Fruit fly (Drosophila melanogaster) S2 (cell line): ENCODE data around the gene CG11699.

ENCODE experiments used
- CG8478 ChIP-seq: fragments of >200 bp; optimal IDR thresholded peaks from 2 replicates; lab custom pipeline; 2018
- CTCF ChIP-seq, 2 experiments: fragments of >200 bp; optimal IDR thresholded peaks; 2 replicates each; lab custom pipeline; 2018

Gene CG11699

DNA sequence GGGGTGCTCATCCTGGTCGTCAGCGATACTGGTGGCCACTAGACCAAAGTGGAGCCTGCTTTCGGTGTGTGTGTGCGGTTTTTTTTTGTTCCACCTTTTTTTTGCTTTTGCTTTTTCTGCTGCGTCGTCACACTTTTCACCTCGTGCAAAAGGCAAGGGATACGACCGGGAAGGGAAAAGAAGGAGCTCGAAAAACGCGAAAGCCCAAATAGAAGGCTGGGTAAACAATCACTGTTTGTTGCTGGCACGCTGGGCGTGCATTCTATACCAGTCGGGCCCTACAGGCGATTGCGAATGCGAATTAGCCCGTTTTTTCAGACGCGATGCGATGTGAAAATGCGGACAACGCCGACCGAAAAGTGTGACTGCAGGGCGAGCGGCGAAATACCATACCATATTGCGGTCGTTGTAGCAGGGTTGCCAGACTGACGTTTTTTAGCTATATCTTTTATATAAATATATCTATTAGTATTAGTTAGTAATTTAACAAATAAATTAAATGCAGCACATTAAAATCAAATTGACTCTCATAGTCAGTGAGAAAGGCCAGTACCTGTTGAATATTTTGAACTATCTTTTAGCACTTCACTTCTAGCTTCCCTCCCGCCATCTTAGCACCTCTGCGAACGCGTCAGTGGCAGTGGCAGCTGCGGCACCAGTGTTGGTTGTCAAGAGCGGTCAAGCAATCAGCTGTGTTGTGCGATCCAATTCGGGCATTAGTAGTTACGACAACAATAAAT is at the start of gene CG11699, which contains the start of gene Polr2A:
CG11699 (plus strand) TSS at position 666 of the 740 bp plus-strand sequence.
Polr2A (minus strand) TSS at position 371 of the 740 bp plus-strand sequence.
- no peak for TF ChIP-seq CTCF (optimal IDR thresholded peaks at IDR 0.05; lab: Kevin White, UChicago)
- TF ChIP-seq CG8478 (lab: Kevin White, UChicago): no peak

DNA sequence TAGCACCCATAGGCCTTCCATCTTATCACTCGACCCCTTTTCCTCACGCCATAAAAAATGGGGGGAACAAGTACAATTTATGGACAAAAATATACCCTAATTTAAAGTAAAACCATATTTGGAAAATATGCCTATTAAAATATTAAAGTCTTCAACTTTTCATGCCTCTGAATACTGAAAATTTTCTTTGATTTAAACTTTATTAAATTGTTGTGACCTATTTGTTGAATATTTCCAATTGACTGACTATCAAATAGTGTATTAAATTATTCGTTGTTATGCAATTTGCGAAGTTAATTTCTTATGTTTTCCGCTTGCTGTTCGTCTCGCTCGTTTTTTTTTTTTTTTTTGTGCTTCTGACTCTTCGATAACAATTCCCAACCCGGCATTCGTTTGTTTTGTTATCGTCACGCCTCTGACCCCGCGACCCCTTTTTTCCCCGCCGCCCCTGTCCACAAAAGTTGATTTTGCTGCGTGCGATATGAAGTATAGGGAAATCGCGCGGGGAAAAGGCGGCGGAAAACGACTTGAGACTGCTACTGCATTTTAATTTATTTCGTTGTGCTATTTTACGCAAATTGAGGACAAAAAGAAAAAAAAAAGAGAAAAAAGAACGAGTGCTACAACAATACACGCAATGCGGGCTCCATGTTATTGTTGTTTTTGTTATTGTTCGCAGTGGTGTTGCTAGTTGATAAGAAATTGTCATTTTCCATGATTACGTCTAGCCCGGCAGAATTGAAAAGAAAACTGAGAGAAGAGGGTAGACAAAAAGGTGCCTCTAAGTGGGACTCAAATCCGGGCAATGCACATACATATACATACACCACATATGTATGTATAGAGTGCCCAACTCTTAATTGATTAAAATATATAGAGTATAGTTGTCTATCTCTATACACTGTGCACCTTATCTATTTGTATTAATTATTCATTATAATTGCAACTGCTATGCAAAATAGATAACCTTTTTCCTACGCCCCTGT is 48.6 kb upstream of the CG11699 start:
- no peak for TF ChIP-seq CG8478 (lab: Kevin White, UChicago)

DNA sequence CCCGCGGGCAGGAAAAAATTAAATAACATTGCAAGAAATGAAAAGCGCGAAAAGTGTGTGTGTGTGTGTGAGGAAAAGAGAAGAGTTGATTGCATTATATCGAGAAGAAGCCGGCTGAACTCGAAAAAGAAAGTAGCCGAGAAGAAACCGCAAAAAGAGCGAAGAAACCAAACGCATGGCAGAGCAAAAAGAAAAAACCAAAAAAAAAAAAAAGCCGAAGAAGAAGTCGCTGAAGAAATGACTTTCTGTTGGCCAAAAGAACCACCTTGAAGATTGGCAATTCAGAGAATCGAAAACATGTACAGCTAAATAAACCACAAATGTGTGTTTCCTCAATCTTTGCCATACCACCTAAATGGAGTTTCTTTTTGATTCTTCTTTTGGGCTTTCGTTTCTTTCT is 46.5 kb upstream of the CG11699 start:
- no peak for TF ChIP-seq CTCF (optimal IDR thresholded peaks at IDR 0.05; lab: Kevin White, UChicago)
- no peak for TF ChIP-seq CG8478 (lab: Kevin White, UChicago)

DNA sequence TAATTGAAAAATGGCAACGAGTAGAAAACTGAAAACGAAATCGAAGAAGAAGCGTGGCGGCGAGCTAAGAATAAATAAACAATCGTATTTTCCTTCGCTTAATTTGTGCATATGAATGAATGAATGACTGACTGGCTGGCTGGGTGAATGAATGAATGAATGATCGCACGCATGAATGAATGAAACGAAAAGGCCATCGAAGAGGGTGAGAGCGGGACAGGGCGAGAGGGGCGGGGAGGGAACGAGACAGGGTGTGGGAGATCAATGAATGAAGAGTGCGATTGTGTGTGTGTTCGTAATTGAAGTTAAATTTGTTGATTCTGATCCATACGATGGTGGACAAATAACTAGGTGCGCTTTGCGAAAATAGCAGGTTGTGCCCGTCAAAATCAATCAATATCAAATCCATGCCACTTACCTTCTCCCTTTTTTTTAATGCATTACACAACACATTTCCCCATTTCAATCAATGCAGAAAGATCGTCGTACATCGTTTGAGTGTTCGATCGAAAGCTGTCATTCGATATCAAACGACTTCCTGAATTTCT is 43.3 kb upstream of the CG11699 start:
- TF ChIP-seq CG8478 (lab: Kevin White, UChicago): no peak
- no peak for TF ChIP-seq CTCF (optimal IDR thresholded peaks at IDR 0.05; lab: Kevin White, UChicago)

DNA sequence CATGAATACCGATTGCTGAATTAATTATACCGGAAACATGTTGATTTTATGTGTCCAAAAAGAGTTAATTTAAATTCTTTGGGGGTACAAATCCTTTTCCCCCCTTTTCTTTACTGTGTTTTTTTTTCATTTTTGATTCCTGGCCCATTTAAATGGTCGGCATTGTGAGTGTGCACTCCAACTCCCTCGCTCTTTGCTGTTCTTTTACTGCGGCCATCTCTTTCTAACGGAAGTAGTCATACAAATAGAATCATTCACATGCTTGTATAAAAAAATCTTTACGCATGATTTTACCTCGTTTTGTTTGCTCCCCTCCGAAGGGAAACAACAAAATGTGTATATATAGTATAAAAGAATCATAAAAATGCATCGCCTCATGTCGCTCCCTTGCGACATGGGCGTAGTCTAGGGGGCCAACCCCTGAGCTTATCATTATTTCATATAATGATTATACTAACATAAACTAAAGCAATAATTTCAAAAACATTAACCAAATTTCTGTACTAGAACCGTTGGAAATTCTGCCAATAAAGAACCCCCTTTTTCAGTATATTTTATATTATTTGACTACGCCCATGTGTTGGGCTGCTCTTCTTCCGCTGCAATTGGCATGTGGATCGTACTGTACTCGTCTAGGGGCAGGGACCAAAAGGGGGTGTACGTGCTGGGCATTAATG is 42.3 kb upstream of the CG11699 start:
- TF ChIP-seq CG8478 (lab: Kevin White, UChicago) (no peak), CTCF (optimal IDR thresholded peaks at IDR 0.05; lab: Kevin White, UChicago) (no peak)

DNA sequence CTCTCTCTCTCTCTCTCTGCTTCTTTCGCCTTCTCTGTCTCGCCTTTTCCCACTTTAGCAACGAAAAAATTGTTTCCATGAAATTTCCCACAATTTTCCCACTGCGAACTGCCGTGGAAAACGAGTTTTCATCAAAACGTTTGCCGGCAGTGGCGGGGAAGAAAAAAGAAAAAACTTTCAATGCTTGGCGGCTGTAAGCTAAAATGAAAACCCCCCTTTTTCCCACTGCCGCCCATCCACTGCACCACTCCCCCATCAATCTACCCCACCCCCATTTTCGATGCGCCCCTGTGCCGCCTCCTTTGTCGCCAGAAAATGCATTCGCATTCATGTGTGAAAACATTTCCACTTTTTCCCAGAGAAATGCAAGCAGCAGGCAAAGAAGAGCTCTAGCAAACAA is 39.2 kb upstream of the CG11699 start:
- TF ChIP-seq CG8478 (lab: Kevin White, UChicago) (no peak), CTCF (optimal IDR thresholded peaks at IDR 0.05; lab: Kevin White, UChicago) (no peak)

DNA sequence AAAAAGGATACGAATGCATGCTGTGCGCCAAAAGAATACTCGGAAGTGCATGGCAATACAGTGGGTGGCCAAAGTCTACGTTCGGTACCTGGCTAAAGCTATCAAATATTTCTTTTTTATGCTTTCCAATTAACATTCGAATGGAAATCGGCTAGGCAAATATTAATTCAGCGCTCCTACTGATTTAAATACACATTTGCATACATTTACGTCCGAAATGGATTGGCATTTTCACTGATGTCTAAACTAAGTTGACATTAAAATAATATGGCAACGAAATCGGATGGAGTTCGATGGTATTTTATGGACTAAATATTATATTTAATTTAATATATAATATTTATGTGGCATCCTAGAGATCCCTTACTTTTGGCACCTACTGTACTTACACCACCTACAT is 27.9 kb upstream of the CG11699 start:
- TF ChIP-seq CTCF (optimal IDR thresholded peaks at IDR 0.05; lab: Kevin White, UChicago) (no peak), CG8478 (lab: Kevin White, UChicago) (no peak)

DNA sequence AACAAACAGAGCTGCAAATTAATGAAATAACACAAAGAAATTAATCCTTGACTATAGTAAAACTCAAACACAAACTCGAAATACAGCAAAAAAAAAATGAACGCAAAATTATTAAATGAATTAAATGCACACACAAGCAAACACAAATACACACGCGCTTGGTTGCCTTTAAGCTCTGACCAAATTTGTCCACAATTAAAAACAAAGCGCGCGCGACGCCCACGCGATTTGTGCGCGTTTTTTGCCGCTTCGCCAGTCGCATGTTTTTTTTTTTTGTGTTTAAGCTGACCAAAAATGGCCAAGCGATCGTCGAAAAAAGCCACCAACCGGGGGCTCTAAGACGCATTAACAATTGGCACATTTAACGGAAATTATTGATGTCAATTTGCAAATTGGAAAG is 27.1 kb upstream of the CG11699 start:
- TF ChIP-seq CTCF (optimal IDR thresholded peaks at IDR 0.05; lab: Kevin White, UChicago) (no peak), CG8478 (lab: Kevin White, UChicago) (no peak)

DNA sequence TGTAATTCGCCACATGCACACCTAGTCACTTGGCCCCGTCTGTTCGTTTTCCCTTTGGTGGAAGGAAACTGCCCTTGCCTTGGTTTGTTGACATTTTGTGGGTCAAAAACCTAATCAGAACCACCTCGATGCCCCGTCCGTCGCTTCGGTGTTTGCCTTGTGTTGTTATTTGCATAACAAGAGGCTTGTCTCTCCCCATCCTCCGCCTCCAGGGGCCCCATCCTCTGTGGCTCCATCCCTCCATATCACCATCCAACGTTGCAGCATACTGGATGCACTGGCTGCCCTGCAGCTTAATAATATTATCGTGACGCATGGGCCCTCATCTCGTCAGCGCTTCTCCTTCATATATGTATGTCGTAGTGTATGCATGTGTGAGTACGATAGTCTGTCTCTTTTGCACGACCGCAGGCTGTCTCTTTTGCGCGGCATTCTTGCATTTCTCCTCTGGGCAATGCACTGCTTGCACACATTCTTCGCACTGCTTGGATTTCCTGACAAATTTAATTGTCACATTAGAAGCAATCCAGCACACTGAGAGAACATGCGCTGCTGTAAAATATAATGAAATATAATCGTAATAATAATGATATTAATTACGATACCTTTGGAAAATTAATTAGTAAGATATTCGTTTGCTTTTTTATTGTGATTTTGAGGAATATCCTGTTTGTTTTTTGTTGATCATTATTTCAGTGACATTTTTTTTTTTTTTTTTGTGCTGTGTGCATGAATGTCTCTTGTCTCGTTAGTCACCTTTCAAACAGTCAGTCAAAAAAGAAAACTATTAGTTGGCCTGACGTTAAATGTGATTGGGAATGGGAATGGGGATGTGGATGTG is 26.1 kb upstream of the CG11699 start:
- TF ChIP-seq CG8478 (lab: Kevin White, UChicago) (no peak), CTCF (optimal IDR thresholded peaks at IDR 0.05; lab: Kevin White, UChicago) (no peak)

DNA sequence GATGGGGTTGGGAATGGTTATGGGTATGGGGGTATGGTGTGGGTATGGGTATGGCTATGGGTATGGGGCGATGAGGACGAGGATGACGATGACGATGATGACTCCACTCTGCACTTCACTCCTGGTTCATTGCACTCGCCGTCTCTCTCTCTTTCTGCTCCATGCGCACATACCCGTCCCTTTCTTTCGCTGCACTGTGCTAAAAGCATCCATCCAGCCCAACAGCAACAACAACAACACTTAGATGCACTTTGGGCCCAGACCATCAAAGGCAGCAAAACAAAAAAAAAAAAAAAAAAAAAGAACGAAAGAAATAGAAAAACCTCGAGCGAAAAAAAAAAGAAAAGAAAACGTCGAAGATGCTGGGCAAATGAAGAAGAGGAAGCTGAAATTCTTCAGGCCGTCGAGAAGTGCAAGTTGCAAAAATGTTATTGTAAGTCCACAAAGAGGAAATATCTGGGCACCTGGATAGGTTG is 25.4 kb upstream of the CG11699 start:
- TF ChIP-seq CG8478 (lab: Kevin White, UChicago) (no peak), CTCF (optimal IDR thresholded peaks at IDR 0.05; lab: Kevin White, UChicago) (no peak)

DNA sequence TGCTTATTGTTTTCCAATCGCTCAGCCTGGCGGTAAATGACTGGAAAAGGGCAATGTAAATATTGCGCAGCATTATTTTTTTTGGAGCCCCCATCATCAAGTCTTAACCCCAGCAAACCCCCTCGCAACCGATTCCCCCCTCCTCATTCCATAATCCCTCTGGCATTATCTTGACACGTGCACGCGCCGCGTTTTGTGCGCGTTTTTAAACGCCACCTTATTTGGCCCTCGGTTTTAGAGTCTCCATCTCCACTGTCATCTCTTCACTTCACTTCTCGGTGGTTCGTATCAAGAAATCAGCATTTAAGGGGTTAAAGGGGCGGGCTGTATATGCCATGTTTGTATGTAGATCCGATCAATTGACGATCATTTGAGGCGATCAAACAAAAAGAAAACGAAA is 23.5 kb upstream of the CG11699 start:
- no peak for TF ChIP-seq CTCF (optimal IDR thresholded peaks at IDR 0.05; lab: Kevin White, UChicago)
- TF ChIP-seq CG8478 (lab: Kevin White, UChicago): no peak

DNA sequence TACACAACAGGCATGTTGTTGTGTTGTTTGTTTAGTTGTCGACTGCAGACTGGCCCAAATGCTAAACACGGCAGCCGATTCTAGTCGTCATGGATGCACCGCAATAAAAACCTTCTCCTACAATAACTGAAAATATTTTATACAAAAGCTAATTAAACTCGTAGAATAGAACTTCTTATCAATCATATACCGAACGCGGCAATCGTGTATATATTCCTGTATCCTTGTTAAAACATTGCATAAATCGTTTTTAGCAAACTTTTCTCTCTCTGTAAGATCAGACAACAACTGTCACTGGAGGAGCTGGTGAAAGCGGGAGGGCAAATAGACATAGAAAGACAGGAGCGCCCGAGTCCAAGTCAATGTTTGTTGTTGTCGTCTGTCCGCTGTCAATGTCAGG is 21.7 kb upstream of the CG11699 start:
- no peak for TF ChIP-seq CG8478 (lab: Kevin White, UChicago)
- no peak for TF ChIP-seq CTCF (optimal IDR thresholded peaks at IDR 0.05; lab: Kevin White, UChicago)

DNA sequence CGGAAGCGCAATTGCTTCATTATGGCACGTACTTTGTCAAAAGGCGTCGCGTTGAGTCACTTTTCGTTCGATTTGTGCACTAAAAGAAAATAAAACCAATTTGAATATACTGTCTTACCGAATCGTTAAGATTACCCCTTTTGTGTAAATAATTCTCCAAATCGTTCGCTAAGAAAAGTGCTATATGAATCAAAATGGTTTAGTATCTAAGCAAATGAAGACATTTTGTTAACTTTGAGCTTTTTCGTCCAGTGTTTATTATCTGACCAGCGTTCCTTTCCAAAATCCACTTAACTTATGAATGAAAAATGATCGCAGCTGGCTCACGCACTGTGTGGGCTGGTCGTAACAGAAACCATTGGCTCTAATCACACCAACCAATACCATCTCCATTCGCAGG is 20.3 kb upstream of the CG11699 start:
- TF ChIP-seq CG8478 (lab: Kevin White, UChicago) (no peak), CTCF (optimal IDR thresholded peaks at IDR 0.05; lab: Kevin White, UChicago) (no peak)
